Fruit fly (Drosophila melanogaster) whole organism, embryonic: ENCODE measurements around the gene natalisin.

ENCODE experiments used
- Antp ChIP-seq: fragments of 200-800 bp; sonication (Bioruptor generic); optimal IDR thresholded peaks from 3 replicates; lab custom pipeline; 2016; ENCODE audit warnings: missing biosample characterization, missing genetic modification characterization
- B-H2 ChIP-seq: fragments of 200-800 bp; sonication (Bioruptor generic); optimal IDR thresholded peaks from 2 replicates; lab custom pipeline; 2018; ENCODE audit warnings: missing biosample characterization, mild to moderate bottlenecking, missing genetic modification characterization
- CG11456 ChIP-seq: fragments of 200-800 bp; sonication (Bioruptor generic); IDR thresholded peaks from 3 replicates; pipeline ENCODE4 v1.3.6; 2022; ENCODE audit warnings: missing biosample characterization, missing genetic modification characterization
- CG12219 ChIP-seq: fragments of 200-800 bp; sonication (Bioruptor generic); optimal IDR thresholded peaks from 3 replicates; lab custom pipeline; 2018; ENCODE audit warnings: missing biosample characterization, mild to moderate bottlenecking, missing genetic modification characterization
- CG1233 ChIP-seq: fragments of 200-800 bp; sonication (Bioruptor generic); optimal IDR thresholded peaks from 4 replicates; lab custom pipeline; 2018; ENCODE audit warnings: missing biosample characterization, mild to moderate bottlenecking, missing genetic modification characterization
- CG12391 ChIP-seq: fragments of 200-800 bp; sonication (Bioruptor generic); optimal IDR thresholded peaks from 3 replicates; lab custom pipeline; 2018; ENCODE audit warnings: missing biosample characterization, mild to moderate bottlenecking, missing genetic modification characterization, moderate library complexity
- CG16863 ChIP-seq: fragments of 200-800 bp; sonication (Bioruptor generic); optimal IDR thresholded peaks from 3 replicates; lab custom pipeline; 2016; ENCODE audit warnings: missing biosample characterization, missing genetic modification characterization
- CG17361 ChIP-seq: fragments of 200-800 bp; sonication (Bioruptor generic); IDR thresholded peaks from 3 replicates; pipeline ENCODE4 v1.3.6; 2022; ENCODE audit warnings: missing biosample characterization, missing genetic modification characterization
- CG17385 ChIP-seq: fragments of 200-800 bp; sonication (Bioruptor generic); optimal IDR thresholded peaks from 3 replicates; lab custom pipeline; 2018; ENCODE audit warnings: missing biosample characterization, mild to moderate bottlenecking, missing genetic modification characterization
- CG17912 ChIP-seq: fragments of 200-800 bp; sonication (Bioruptor generic); optimal IDR thresholded peaks from 2 replicates; lab custom pipeline; 2018; ENCODE audit warnings: missing biosample characterization, mild to moderate bottlenecking, missing genetic modification characterization
- CG2875 ChIP-seq: fragments of 200-800 bp; sonication (Bioruptor generic); optimal IDR thresholded peaks from 2 replicates; lab custom pipeline; 2017; ENCODE audit warnings: missing biosample characterization, mild to moderate bottlenecking, missing genetic modification characterization, missing genetic modification reagents
- CG30403 ChIP-seq: fragments of 200-800 bp; sonication (Bioruptor generic); optimal IDR thresholded peaks from 3 replicates; lab custom pipeline; 2016; ENCODE audit warnings: missing biosample characterization, missing genetic modification characterization
- CG31441 ChIP-seq: fragments of 200-800 bp; sonication (Bioruptor generic); IDR thresholded peaks from 2 replicates; pipeline ENCODE4 v1.3.6; 2022; ENCODE audit warnings: missing biosample characterization, missing genetic modification characterization
- CG42726 ChIP-seq: fragments of 200-800 bp; sonication (Bioruptor generic); IDR thresholded peaks from 2 replicates; pipeline ENCODE4 v1.3.6; 2022; ENCODE audit warnings: missing biosample characterization, missing genetic modification characterization; ENCODE audit not compliant: partially characterized antibody
- CG4424 ChIP-seq: fragments of 200-800 bp; sonication (Bioruptor generic); optimal IDR thresholded peaks from 3 replicates; lab custom pipeline; 2016; ENCODE audit warnings: missing biosample characterization, missing genetic modification characterization
- CG4707 ChIP-seq: fragments of 200-800 bp; sonication (Bioruptor generic); optimal IDR thresholded peaks from 2 replicates; lab custom pipeline; 2018; ENCODE audit warnings: missing biosample characterization, mild to moderate bottlenecking, missing genetic modification characterization, moderate library complexity
- CG6654 ChIP-seq: fragments of 200-800 bp; sonication (Bioruptor generic); optimal IDR thresholded peaks from 2 replicates; lab custom pipeline; 2017; ENCODE audit warnings: missing biosample characterization, mild to moderate bottlenecking, missing genetic modification characterization
- CG8478 ChIP-seq: fragments of >200 bp; optimal IDR thresholded peaks from 2 replicates; lab custom pipeline; 2018
- CG8944 ChIP-seq: fragments of 200-800 bp; sonication (Bioruptor generic); optimal IDR thresholded peaks from 3 replicates; lab custom pipeline; 2016; ENCODE audit warnings: missing biosample characterization, missing genetic modification characterization
- CG9727 ChIP-seq: fragments of 200-800 bp; sonication (Bioruptor generic); optimal IDR thresholded peaks from 3 replicates; lab custom pipeline; 2017; ENCODE audit warnings: missing biosample characterization, mild to moderate bottlenecking, missing genetic modification characterization
- Deaf1 ChIP-seq: fragments of 200-800 bp; optimal IDR thresholded peaks from 3 replicates; lab custom pipeline; 2019; ENCODE audit warnings: missing biosample characterization, mild to moderate bottlenecking, missing genetic modification characterization, moderate library complexity
- Dip3 ChIP-seq: fragments of 200-800 bp; sonication (Bioruptor generic); optimal IDR thresholded peaks from 3 replicates; lab custom pipeline; 2016; ENCODE audit warnings: missing biosample characterization, missing genetic modification characterization
- HHEX ChIP-seq: fragments of 200-800 bp; sonication (Bioruptor generic); optimal IDR thresholded peaks from 3 replicates; lab custom pipeline; 2017; ENCODE audit warnings: missing biosample characterization, mild to moderate bottlenecking, missing genetic modification characterization, missing genetic modification reagents
- HLH3B ChIP-seq: fragments of 200-800 bp; sonication (Bioruptor generic); IDR thresholded peaks from 2 replicates; pipeline ENCODE4 v1.3.6; 2022; ENCODE audit warnings: missing biosample characterization, missing genetic modification characterization
- Jarid2 ChIP-seq: fragments of 200-800 bp; sonication (Bioruptor generic); optimal IDR thresholded peaks from 3 replicates; lab custom pipeline; 2017; ENCODE audit warnings: mild to moderate bottlenecking, missing biosample characterization, missing genetic modification reagents, missing genetic modification characterization
- Kr ChIP-seq: fragments of 200-800 bp; sonication (Bioruptor generic); optimal IDR thresholded peaks from 2 replicates; lab custom pipeline; 2017; ENCODE audit warnings: missing biosample characterization, mild to moderate bottlenecking, missing genetic modification characterization
- Mad ChIP-seq: fragments of 200-800 bp; sonication (Bioruptor generic); optimal IDR thresholded peaks from 2 replicates; lab custom pipeline; 2016; ENCODE audit warnings: missing biosample characterization, missing genetic modification characterization
- NFAT ChIP-seq: fragments of 200-800 bp; sonication (Bioruptor generic); IDR thresholded peaks from 2 replicates; pipeline ENCODE4 v1.3.6; 2022; ENCODE audit warnings: missing biosample characterization, missing genetic modification characterization
- Oaz ChIP-seq: fragments of 200-800 bp; sonication (Bioruptor generic); IDR thresholded peaks from 2 replicates; pipeline ENCODE4 v1.3.6; 2022; ENCODE audit warnings: missing biosample characterization, missing genetic modification characterization
- Pdp1 ChIP-seq, 2 experiments: fragments of 200-800 bp; sonication (Bioruptor generic); optimal IDR thresholded peaks; 3 replicates each; lab custom pipeline; 2016; ENCODE audit warnings: missing biosample characterization in 2 of 2, missing genetic modification characterization in 2 of 2, mild to moderate bottlenecking in 1 of 2, moderate library complexity in 1 of 2
- Six4 ChIP-seq: fragments of 200-800 bp; sonication (Bioruptor generic); optimal IDR thresholded peaks from 2 replicates; lab custom pipeline; 2016; ENCODE audit warnings: missing biosample characterization, missing genetic modification characterization
- Usf ChIP-seq: fragments of 200-800 bp; sonication (Bioruptor generic); optimal IDR thresholded peaks from 2 replicates; lab custom pipeline; 2017; ENCODE audit warnings: missing genotype, missing biosample characterization, missing genetic modification characterization
- ase ChIP-seq: fragments of 200-800 bp; sonication (Bioruptor generic); IDR thresholded peaks from 3 replicates; pipeline ENCODE4 v1.3.6; 2022; ENCODE audit warnings: missing biosample characterization, missing genetic modification characterization
- ato ChIP-seq: fragments of 200-800 bp; sonication (Bioruptor generic); IDR thresholded peaks from 2 replicates; pipeline ENCODE4 v1.3.6; 2022; ENCODE audit warnings: missing biosample characterization, missing genetic modification characterization; ENCODE audit not compliant: partially characterized antibody
- ci ChIP-seq: fragments of 200-800 bp; sonication (Bioruptor generic); IDR thresholded peaks from 3 replicates; pipeline ENCODE4 v1.3.6; 2022; ENCODE audit warnings: missing biosample characterization, missing genetic modification characterization
- ems ChIP-seq: fragments of 200-800 bp; sonication (Bioruptor generic); optimal IDR thresholded peaks from 3 replicates; lab custom pipeline; 2016; ENCODE audit warnings: missing biosample characterization, missing genetic modification characterization
- ewg ChIP-seq: fragments of 200-800 bp; sonication (Bioruptor generic); optimal IDR thresholded peaks from 3 replicates; lab custom pipeline; 2017; ENCODE audit warnings: mild to moderate bottlenecking, missing biosample characterization, missing genetic modification reagents, missing genetic modification characterization
- gsb ChIP-seq: fragments of 200-800 bp; sonication (Bioruptor generic); IDR thresholded peaks from 2 replicates; pipeline ENCODE4 v1.3.6; 2022; ENCODE audit warnings: missing biosample characterization, missing genetic modification characterization
- ken ChIP-seq: fragments of 200-800 bp; sonication (Bioruptor generic); IDR thresholded peaks from 3 replicates; pipeline ENCODE4 v1.3.6; 2022; ENCODE audit warnings: missing biosample characterization, missing genetic modification characterization
- nmo ChIP-seq: fragments of 200-800 bp; sonication (Bioruptor generic); optimal IDR thresholded peaks from 2 replicates; lab custom pipeline; 2018; ENCODE audit warnings: missing biosample characterization, mild to moderate bottlenecking, missing genetic modification characterization, moderate library complexity
- org-1 ChIP-seq: fragments of 200-800 bp; sonication (Bioruptor generic); optimal IDR thresholded peaks from 2 replicates; lab custom pipeline; 2017; ENCODE audit warnings: missing biosample characterization, missing genetic modification characterization
- otp ChIP-seq: fragments of 200-800 bp; sonication (Bioruptor generic); IDR thresholded peaks from 3 replicates; pipeline ENCODE4, ENCODE4 v1.3.6; 2022; ENCODE audit warnings: missing biosample characterization, missing genetic modification characterization
- pnt ChIP-seq: fragments of 200-800 bp; sonication (Bioruptor generic); optimal IDR thresholded peaks from 3 replicates; lab custom pipeline; 2016; ENCODE audit warnings: missing biosample characterization, missing genetic modification characterization
- pros ChIP-seq: fragments of 200-800 bp; sonication (Bioruptor generic); optimal IDR thresholded peaks from 3 replicates; lab custom pipeline; 2019; ENCODE audit warnings: missing biosample characterization, mild to moderate bottlenecking, missing genetic modification characterization, moderate library complexity
- repo ChIP-seq: fragments of 200-800 bp; sonication (Bioruptor generic); optimal IDR thresholded peaks from 2 replicates; lab custom pipeline; 2016; ENCODE audit warnings: missing biosample characterization, missing genetic modification characterization
- sima ChIP-seq: fragments of 200-800 bp; sonication (Bioruptor generic); optimal IDR thresholded peaks from 2 replicates; lab custom pipeline; 2016; ENCODE audit warnings: missing biosample characterization, missing genetic modification characterization
- so ChIP-seq: fragments of 200-800 bp; sonication (Bioruptor generic); IDR thresholded peaks from 3 replicates; pipeline ENCODE4 v1.3.6; 2022; ENCODE audit warnings: missing biosample characterization, missing genetic modification characterization
- sob ChIP-seq: fragments of 200-800 bp; sonication (Bioruptor generic); IDR thresholded peaks from 2 replicates; pipeline ENCODE4 v1.3.6; 2022; ENCODE audit warnings: missing biosample characterization, missing genetic modification characterization
- tin ChIP-seq: fragments of 200-800 bp; sonication (Bioruptor generic); optimal IDR thresholded peaks from 3 replicates; lab custom pipeline; 2016; ENCODE audit warnings: missing biosample characterization, missing genetic modification characterization
- vvl ChIP-seq: fragments of 200-800 bp; sonication (Bioruptor generic); IDR thresholded peaks from 2 replicates; pipeline ENCODE4 v1.3.6; 2022; ENCODE audit warnings: missing biosample characterization, missing genetic modification characterization
- zfh2 ChIP-seq: fragments of 200-800 bp; sonication (Bioruptor generic); optimal IDR thresholded peaks from 2 replicates; lab custom pipeline; 2016; ENCODE audit warnings: missing biosample characterization, missing genetic modification characterization

natalisin gene

DNA sequence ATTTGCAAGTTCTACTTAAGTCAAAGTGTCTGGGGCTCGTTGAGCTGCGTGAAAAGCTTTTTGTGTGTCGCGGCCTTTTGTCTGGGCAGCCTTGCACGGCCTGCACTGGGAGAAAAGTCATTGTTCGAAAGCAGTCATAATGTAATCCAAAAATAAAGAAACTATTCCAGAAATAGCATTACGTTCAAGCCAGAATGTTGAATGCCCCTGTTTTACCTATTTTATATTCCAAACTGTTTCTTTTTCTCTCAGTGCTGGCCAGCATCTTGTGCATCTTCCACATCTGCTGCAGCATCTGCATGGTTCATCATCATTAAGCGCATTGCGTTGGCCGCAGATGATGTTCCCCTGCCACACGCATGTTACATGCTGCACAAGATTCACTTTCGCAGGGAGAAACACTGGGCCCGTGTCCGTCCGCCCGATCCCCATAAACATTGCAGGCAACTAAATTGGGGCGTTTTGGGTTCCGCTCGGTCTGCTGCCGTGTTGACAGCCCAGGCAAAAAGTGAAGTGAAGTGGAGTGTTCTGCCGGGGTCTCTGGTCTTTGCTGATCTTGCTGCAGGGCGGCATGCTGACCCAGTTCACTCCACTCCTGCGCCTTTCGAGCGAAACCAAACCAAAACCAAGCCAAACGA lies 4.9 kb upstream of the natalisin start (continued):
- no peak for TF ChIP-seq HHEX (GFP tag; lab: Kevin White, UChicago)
- peak; percentile 16 for TF ChIP-seq Mad (GFP tag; lab: Kevin White, UChicago)
- TF ChIP-seq B-H2, result no peak
- peak; percentile 43; the same call in 1 of the 3 replicates for TF ChIP-seq ase (GFP tag; lab: Robert Waterston, UW)
- TF ChIP-seq pnt (GFP tag; lab: Kevin White, UChicago), result peak; percentile 32
- no peak for TF ChIP-seq zfh2
- TF ChIP-seq ewg (GFP tag; lab: Kevin White, UChicago), result peak; percentile 52
- peak; percentile 62; the same call in 2 of the 3 replicates for TF ChIP-seq ken (GFP tag; lab: Robert Waterston, UW)
- TF ChIP-seq CG12219 (GFP tag; lab: Kevin White, UChicago), result peak; percentile 37
- no peak for TF ChIP-seq Kr (GFP tag; lab: Kevin White, UChicago)
- no peak for TF ChIP-seq gsb
- peak; percentile 18 for TF ChIP-seq CG17385 (GFP tag; lab: Kevin White, UChicago)
- no peak for TF ChIP-seq CG17912
- TF ChIP-seq CG42726 (GFP tag; lab: Robert Waterston, UW), result no peak
- peak; percentile 84 for TF ChIP-seq vvl (GFP tag; lab: Robert Waterston, UW)
- TF ChIP-seq sima (GFP tag; lab: Kevin White, UChicago), result no peak
- TF ChIP-seq org-1 (GFP tag; lab: Kevin White, UChicago), result peak; percentile 26
- TF ChIP-seq ems, result peak; percentile 42
- TF ChIP-seq pros (GFP tag; lab: Kevin White, UChicago), result no peak
- TF ChIP-seq CG6654 (GFP tag; lab: Kevin White, UChicago), result peak; percentile 17
- TF ChIP-seq CG30403 (GFP tag; lab: Kevin White, UChicago), result peak; percentile 60
- TF ChIP-seq Pdp1 (GFP tag; optimal IDR thresholded peaks at IDR 0.05; lab: Kevin White, UChicago), result peak; percentile 19 to 59
- TF ChIP-seq CG16863 (GFP tag; lab: Kevin White, UChicago), result peak; percentile 61
- TF ChIP-seq nmo (GFP tag; lab: Kevin White, UChicago), result peak; percentile 58
- TF ChIP-seq CG4707, result no peak
- 0 out of 3 replicates have a peak, but pooled peaks have one; percentile 42 for TF ChIP-seq CG11456 (GFP tag; lab: Robert Waterston, UW)
- peak; percentile 58 for TF ChIP-seq CG4424 (GFP tag; lab: Kevin White, UChicago)
- peak; percentile 62 for TF ChIP-seq CG31441 (GFP tag; lab: Robert Waterston, UW)
- TF ChIP-seq Deaf1, result no peak
- TF ChIP-seq CG9727 (GFP tag; lab: Kevin White, UChicago), result peak; percentile 39
- TF ChIP-seq Antp (GFP tag; lab: Kevin White, UChicago), result peak; percentile 34
- TF ChIP-seq Usf (GFP tag; lab: Kevin White, UChicago), result no peak
- peak; percentile 40 for TF ChIP-seq CG12391
- TF ChIP-seq tin (GFP tag; lab: Kevin White, UChicago), result peak; percentile 76
- peak; percentile 32; the same call in 1 of the 2 replicates for TF ChIP-seq Oaz (GFP tag; lab: Robert Waterston, UW)
- TF ChIP-seq so, result peak; percentile 43; the same call in 1 of the 3 replicates
- peak; percentile 75 for TF ChIP-seq otp
- peak; percentile 48; the same call in 1 of the 3 replicates for TF ChIP-seq CG17361
- peak; percentile 89 for TF ChIP-seq ci (GFP tag; lab: Robert Waterston, UW)
- TF ChIP-seq Six4 (GFP tag; lab: Kevin White, UChicago), result peak; percentile 60
- TF ChIP-seq CG8478 (lab: Kevin White, UChicago), result no peak
- TF ChIP-seq ato (GFP tag; lab: Robert Waterston, UW), result no peak
- no peak for TF ChIP-seq CG1233
- peak; percentile 31 for TF ChIP-seq CG8944 (GFP tag; lab: Kevin White, UChicago)
- peak; percentile 44 for TF ChIP-seq repo
- TF ChIP-seq HLH3B (GFP tag; lab: Robert Waterston, UW), result peak; percentile 68
- no peak for TF ChIP-seq Dip3 (GFP tag; lab: Kevin White, UChicago)
- TF ChIP-seq NFAT (GFP tag; lab: Robert Waterston, UW), result no peak
- no peak for TF ChIP-seq Jarid2
- TF ChIP-seq sob (GFP tag; lab: Robert Waterston, UW), result peak; percentile 43; the same call in 1 of the 2 replicates
- TF ChIP-seq CG2875 (GFP tag; lab: Kevin White, UChicago), result peak; percentile 53
